Fruit fly (Drosophila melanogaster) whole organism, wandering third instar larva: ENCODE measurements around the gene I-t.

Experiments used
- Abd-B ChIP-seq: fragments of >200 bp; optimal IDR thresholded peaks from 2 replicates; lab custom pipeline; 2017; ENCODE audit warnings: missing biosample characterization, missing genetic modification characterization
- CG9705 ChIP-seq: fragments of 200-800 bp; sonication (Bioruptor generic); optimal IDR thresholded peaks from 2 replicates; lab custom pipeline; 2018; ENCODE audit warnings: missing biosample characterization, mild to moderate bottlenecking, missing genetic modification characterization
- CrebA ChIP-seq: fragments of 200-800 bp; sonication (Bioruptor generic); optimal IDR thresholded peaks from 2 replicates; lab custom pipeline; 2016; ENCODE audit warnings: missing biosample characterization, mild to moderate bottlenecking, missing genetic modification characterization, borderline replicate concordance
- Dfd ChIP-seq: fragments of >200 bp; optimal IDR thresholded peaks from 2 replicates; lab custom pipeline; 2017; ENCODE audit warnings: missing biosample characterization, missing genetic modification characterization
- Dif ChIP-seq: fragments of 200-275, 200-300 bp; sonication (Bioruptor generic); optimal IDR thresholded peaks from 2 replicates; lab custom pipeline; 2018; ENCODE audit warnings: missing biosample characterization, missing genetic modification characterization; ENCODE audit not compliant: partially characterized antibody
- GATAd ChIP-seq: sonication (Bioruptor generic); optimal IDR thresholded peaks from 2 replicates; lab custom pipeline; 2016; ENCODE audit warnings: missing biosample characterization, missing genetic modification characterization
- HLH106 ChIP-seq: fragments of 200-800 bp; optimal IDR thresholded peaks from 3 replicates; lab custom pipeline; 2019; ENCODE audit warnings: missing biosample characterization, mild to moderate bottlenecking, missing genetic modification characterization, moderate library complexity
- Hr78 ChIP-seq: fragments of >200 bp; optimal IDR thresholded peaks from 2 replicates; lab custom pipeline; 2017; ENCODE audit warnings: missing biosample characterization, missing genetic modification characterization
- Hr83 ChIP-seq: fragments of 200-300 bp; sonication (Bioruptor generic); optimal IDR thresholded peaks from 2 replicates; lab custom pipeline; 2016; ENCODE audit warnings: missing biosample characterization, mild to moderate bottlenecking, missing genetic modification characterization, moderate library complexity; ENCODE audit not compliant: poor library complexity, severe bottlenecking
- Mio ChIP-seq: sonication (Bioruptor generic); optimal IDR thresholded peaks from 2 replicates; lab custom pipeline; 2016; ENCODE audit warnings: missing biosample characterization, missing genetic modification characterization
- Myc ChIP-seq: fragments of >200 bp; optimal IDR thresholded peaks from 2 replicates; lab custom pipeline; 2017
- N ChIP-seq: fragments of >200 bp; optimal IDR thresholded peaks from 2 replicates; lab custom pipeline; 2018; ENCODE audit warnings: missing biosample characterization, missing external identifiers, missing genetic modification characterization
- Rel ChIP-seq, 2 experiments: fragments of 200-800 bp; sonication (Bioruptor generic) in 1 of 2; optimal IDR thresholded peaks; 2 replicates in 1 of 2; 3 replicates in 1 of 2; lab custom pipeline; 2016 to 2019; ENCODE audit warnings: mild to moderate bottlenecking in 2 of 2, missing biosample characterization in 2 of 2, missing genetic modification characterization in 2 of 2, moderate library complexity in 1 of 2
- Sp1 ChIP-seq: fragments of 200-800 bp; sonication (Bioruptor generic); optimal IDR thresholded peaks from 3 replicates; lab custom pipeline; 2019; ENCODE audit warnings: missing biosample characterization, mild to moderate bottlenecking, missing genetic modification characterization, moderate library complexity
- Vsx2 ChIP-seq: fragments of 200-300, 225-300 bp; sonication (Bioruptor generic); optimal IDR thresholded peaks from 2 replicates; lab custom pipeline; 2018; ENCODE audit warnings: missing biosample characterization, missing genetic modification characterization; ENCODE audit not compliant: partially characterized antibody
- brk ChIP-seq: fragments of 200-800 bp; sonication (Bioruptor generic); optimal IDR thresholded peaks from 2 replicates; lab custom pipeline; 2016; ENCODE audit warnings: missing biosample characterization, mild to moderate bottlenecking, missing genetic modification characterization
- dl ChIP-seq, 2 experiments: fragments of 175-275, 200-275 bp in 1 of 2; fragments of 200-275 bp in 1 of 2; sonication (Bioruptor generic); optimal IDR thresholded peaks; lab custom pipeline; 2018; ENCODE audit warnings: mild to moderate bottlenecking in 2 of 2, missing biosample characterization in 2 of 2, missing genetic modification characterization in 2 of 2, moderate library complexity in 2 of 2; ENCODE audit not compliant: partially characterized antibody in 2 of 2, insufficient read depth in 1 of 2
- dmrt93B ChIP-seq: fragments of 200-800 bp; sonication (Bioruptor generic); optimal IDR thresholded peaks from 2 replicates; lab custom pipeline; 2018; ENCODE audit warnings: missing biosample characterization, mild to moderate bottlenecking, missing genetic modification characterization
- ey ChIP-seq: fragments of 200-800 bp; sonication (Bioruptor generic); optimal IDR thresholded peaks from 2 replicates; lab custom pipeline; 2016; ENCODE audit warnings: missing biosample characterization, missing genetic modification characterization
- foxo ChIP-seq, 2 experiments: fragments of 200-800 bp; sonication (Bioruptor generic); optimal IDR thresholded peaks; 2 replicates in 1 of 2; 3 replicates in 1 of 2; lab custom pipeline; 2016 to 2017; ENCODE audit warnings: missing biosample characterization in 2 of 2, missing genetic modification characterization in 2 of 2
- fru ChIP-seq: fragments of 200-800 bp; sonication (Bioruptor generic); optimal IDR thresholded peaks from 3 replicates; lab custom pipeline; 2016; ENCODE audit warnings: missing biosample characterization, mild to moderate bottlenecking, missing genetic modification characterization
- h ChIP-seq: fragments of 200-800 bp; sonication (Bioruptor generic); optimal IDR thresholded peaks from 3 replicates; lab custom pipeline; 2016; ENCODE audit warnings: missing biosample characterization, mild to moderate bottlenecking, missing genetic modification characterization
- jim ChIP-seq: fragments of 175-275, 200-325 bp; sonication (Bioruptor generic); optimal IDR thresholded peaks from 2 replicates; lab custom pipeline; 2016; ENCODE audit warnings: missing biosample characterization, mild to moderate bottlenecking, missing genetic modification characterization
- lola ChIP-seq: fragments of >200 bp; optimal IDR thresholded peaks from 2 replicates; lab custom pipeline; 2017; ENCODE audit warnings: missing biosample characterization, missing genetic modification characterization
- pan ChIP-seq: fragments of >200 bp; optimal IDR thresholded peaks from 2 replicates; lab custom pipeline; 2017
- rgr ChIP-seq: fragments of 200-800 bp; sonication (Bioruptor generic); optimal IDR thresholded peaks from 3 replicates; lab custom pipeline; 2016; ENCODE audit warnings: missing biosample characterization, mild to moderate bottlenecking, missing genetic modification characterization
- sage ChIP-seq: fragments of 200-800 bp; sonication (Bioruptor generic); optimal IDR thresholded peaks from 2 replicates; lab custom pipeline; 2016; ENCODE audit warnings: missing biosample characterization, mild to moderate bottlenecking, missing genetic modification characterization
- sv ChIP-seq: fragments of 200-800 bp; sonication (Bioruptor generic); optimal IDR thresholded peaks from 3 replicates; lab custom pipeline; 2016; ENCODE audit warnings: missing biosample characterization, missing genetic modification characterization
- tai ChIP-seq: sonication (Bioruptor generic); optimal IDR thresholded peaks from 2 replicates; lab custom pipeline; 2016; ENCODE audit warnings: missing biosample characterization, missing genetic modification characterization
- woc ChIP-seq: sonication (Bioruptor generic); optimal IDR thresholded peaks from 2 replicates; lab custom pipeline; 2016; ENCODE audit warnings: missing biosample characterization, mild to moderate bottlenecking, missing genetic modification characterization

The I-t gene

DNA sequence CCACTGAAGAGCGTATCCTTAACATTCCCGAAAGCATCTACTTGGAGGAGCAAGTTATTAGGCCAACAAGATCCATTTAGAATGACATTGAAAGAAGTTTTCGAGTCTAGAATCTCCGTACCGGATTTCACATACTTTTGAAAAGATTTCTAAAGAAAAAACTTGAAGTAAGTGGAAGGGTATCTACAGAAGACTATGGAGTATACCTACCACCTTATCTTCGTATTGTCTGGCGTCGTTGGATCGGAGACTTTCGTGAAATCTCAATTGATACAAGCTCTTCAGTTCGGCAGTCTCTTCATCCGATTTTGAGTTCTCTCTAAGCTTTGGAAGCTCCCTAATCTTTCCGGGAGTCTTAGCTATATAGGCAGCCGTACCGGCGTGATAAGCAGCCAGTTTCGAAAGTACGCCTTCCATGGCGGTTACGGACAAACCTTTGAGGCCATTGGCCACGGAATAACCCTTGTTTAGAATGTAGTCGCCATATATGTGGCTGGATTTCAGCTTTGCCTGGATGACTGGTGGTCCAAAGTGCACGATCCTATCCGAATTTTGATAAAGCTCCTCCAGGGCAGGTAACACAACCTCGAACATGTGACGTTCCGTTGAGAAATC, 12.9 kb upstream of the I-t start:
- TF ChIP-seq Mio (GFP tag; lab: Kevin White, UChicago) (no peak), ey (GFP tag; lab: Kevin White, UChicago) (no peak), Abd-B (GFP tag; lab: Kevin White, UChicago) (no peak), GATAd (GFP tag; lab: Kevin White, UChicago) (no peak), Myc (lab: Kevin White, UChicago) (no peak), N (GFP tag; lab: Kevin White, UChicago) (no peak), Dfd (no peak), dl (GFP tag; optimal IDR thresholded peaks at IDR 0.05; lab: Kevin White, UChicago; ENCODE audit: insufficient read depth in 1 of 2, partially characterized antibody in 2 of 2) (peak in 1 of 2 experiments; percentile 5), tai (GFP tag; lab: Kevin White, UChicago) (no peak)

dm6 chr3R:11691747-11692146, 12.1 kb upstream of the I-t start, which contains the start of gene CG18765:
Gene CG18765 (minus strand): TSS chr3R:11691799.
- TF ChIP-seq CG9705 (no peak), HLH106 (no peak), Hr83 (GFP tag; lab: Kevin White, UChicago) (no peak), sage (GFP tag; lab: Kevin White, UChicago) (no peak), dmrt93B (GFP tag; lab: Kevin White, UChicago) (no peak), lola (no peak), pan (no peak), brk (GFP tag; lab: Kevin White, UChicago) (no peak), Rel (GFP tag; optimal IDR thresholded peaks at IDR 0.05; lab: Kevin White, UChicago) (no peak), Rel (tag; optimal IDR thresholded peaks at IDR 0.05; lab: Kevin White, UChicago) (no peak), Myc (lab: Kevin White, UChicago) (no peak), fru (GFP tag; lab: Kevin White, UChicago) (no peak), N (GFP tag; lab: Kevin White, UChicago) (no peak), Dif (GFP tag; lab: Kevin White, UChicago) (no peak), ey (GFP tag; lab: Kevin White, UChicago) (no peak), Abd-B (GFP tag; lab: Kevin White, UChicago) (no peak), h (GFP tag; lab: Kevin White, UChicago) (no peak), Hr78 (GFP tag; lab: Kevin White, UChicago) (no peak), GATAd (GFP tag; lab: Kevin White, UChicago) (no peak), rgr (GFP tag; lab: Kevin White, UChicago) (no peak), Mio (GFP tag; lab: Kevin White, UChicago) (no peak)

- no peak for TF ChIP-seq Mio (GFP tag; lab: Kevin White, UChicago)
Observed at dm6 chr3R:11692504-11692903, 11.3 kb upstream of the I-t start.

- no peak for TF ChIP-seq pan
- TF ChIP-seq Sp1 = no peak
- TF ChIP-seq Dif (GFP tag; lab: Kevin White, UChicago) = no peak
- TF ChIP-seq Myc (lab: Kevin White, UChicago) = peak; percentile 44
- no peak for TF ChIP-seq foxo (GFP tag; optimal IDR thresholded peaks at IDR 0.05; lab: Kevin White, UChicago)
Observed at dm6 chr3R:11694311-11695305, 9.2 kb upstream of the I-t start, which contains the start of gene Fer3. Gene Fer3 (minus strand): TSS chr3R:11694311.

DNA sequence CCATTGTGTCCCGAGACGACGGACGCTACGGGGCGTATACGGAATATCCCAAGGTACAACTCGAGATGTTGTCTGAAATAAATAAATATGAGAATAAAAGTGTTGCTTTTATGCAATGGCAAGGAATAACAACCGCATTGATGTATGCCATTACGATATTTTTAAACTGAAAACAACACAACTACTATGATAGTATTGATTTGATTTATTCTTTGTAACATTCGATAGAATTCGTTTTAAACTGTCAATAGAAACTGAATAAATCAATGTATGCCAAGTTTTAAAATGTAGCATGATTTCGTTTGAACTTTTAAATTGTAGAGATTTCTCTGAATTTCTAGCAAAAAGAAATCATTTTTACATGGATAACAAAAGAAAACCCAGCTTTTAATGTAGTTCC, 7.6 kb upstream of the I-t start, which contains the start of gene CG14717:
TSS of gene CG14717 (plus strand) at position 301 of the 400 bp plus-strand sequence.
- TF ChIP-seq N (GFP tag; lab: Kevin White, UChicago) = no peak
- TF ChIP-seq sv = no peak
- TF ChIP-seq Vsx2 (GFP tag; lab: Kevin White, UChicago) = no peak
- no peak for TF ChIP-seq dmrt93B (GFP tag; lab: Kevin White, UChicago)
- TF ChIP-seq dl (GFP tag; optimal IDR thresholded peaks at IDR 0.05; lab: Kevin White, UChicago; ENCODE audit: insufficient read depth in 1 of 2, partially characterized antibody in 2 of 2) = no peak
- no peak for TF ChIP-seq jim (GFP tag; lab: Kevin White, UChicago)
- no peak for TF ChIP-seq pan
- no peak for TF ChIP-seq h (GFP tag; lab: Kevin White, UChicago)
- no peak for TF ChIP-seq CG9705
- no peak for TF ChIP-seq HLH106
- TF ChIP-seq CrebA (GFP tag; lab: Kevin White, UChicago) = no peak
- TF ChIP-seq woc = no peak
- TF ChIP-seq, all 38 proteins: peak for 0
